Worm (Caenorhabditis elegans): ENCODE results near the gene F33G12.3.

DNA sequence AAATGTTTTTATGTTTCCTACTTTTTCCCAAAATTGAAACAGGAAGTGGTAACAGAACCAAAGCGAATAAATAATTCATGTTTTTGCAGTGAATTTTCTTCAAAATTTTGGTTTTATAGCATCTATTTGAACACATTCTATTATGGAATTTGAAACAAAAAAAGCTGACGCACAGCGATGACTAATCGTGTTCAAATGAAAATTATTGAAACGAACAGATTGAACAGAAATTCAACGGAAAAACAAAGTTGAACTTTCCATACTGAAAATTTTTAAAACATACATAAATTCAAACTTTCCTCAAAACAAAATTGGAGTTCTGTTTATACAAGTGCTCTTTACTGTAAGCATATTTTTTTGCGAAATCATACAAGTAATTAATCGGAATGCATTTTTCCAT lies 21.9 kb downstream of the F33G12.3 start, which contains the start of gene F59A6.12:
- TF ChIP-seq hlh-17 (GFP tag; optimal IDR thresholded peaks at IDR 0.05; ENCODE audit: borderline replicate concordance) = no peak
- no peak for TF ChIP-seq unc-98 (GFP tag; IDR thresholded peaks at IDR 0.05)
- TF ChIP-seq efl-1 (optimal IDR thresholded peaks at IDR 0.05) = no peak
- TF ChIP-seq efl-1 (GFP tag; optimal IDR thresholded peaks at IDR 0.05 in 1 of 2) = no peak
- TF ChIP-seq nhr-12 (tag; optimal IDR thresholded peaks at IDR 0.05) = no peak
- TF ChIP-seq unc-62 (GFP tag; optimal IDR thresholded peaks at IDR 0.05) = no peak
- no peak for TF ChIP-seq mdl-1 (tag; optimal IDR thresholded peaks at IDR 0.05)
- no peak for TF ChIP-seq sox-4 (tag; optimal IDR thresholded peaks at IDR 0.05)
- no peak for TF ChIP-seq snpc-4 (tag; optimal IDR thresholded peaks at IDR 0.05)
- TF ChIP-seq fkh-10 (GFP tag; optimal IDR thresholded peaks at IDR 0.05) = no peak
- no peak for TF ChIP-seq pqm-1 (tag; optimal IDR thresholded peaks at IDR 0.05)
- TF ChIP-seq nhr-237 (tag; optimal IDR thresholded peaks at IDR 0.05) = no peak
- TF ChIP-seq lin-13 (GFP tag; optimal IDR thresholded peaks at IDR 0.05) = no peak

Measured in whole organism, L1 larva.